Fruit fly (Drosophila melanogaster): ENCODE results near the gene TwdlK.

DNA sequence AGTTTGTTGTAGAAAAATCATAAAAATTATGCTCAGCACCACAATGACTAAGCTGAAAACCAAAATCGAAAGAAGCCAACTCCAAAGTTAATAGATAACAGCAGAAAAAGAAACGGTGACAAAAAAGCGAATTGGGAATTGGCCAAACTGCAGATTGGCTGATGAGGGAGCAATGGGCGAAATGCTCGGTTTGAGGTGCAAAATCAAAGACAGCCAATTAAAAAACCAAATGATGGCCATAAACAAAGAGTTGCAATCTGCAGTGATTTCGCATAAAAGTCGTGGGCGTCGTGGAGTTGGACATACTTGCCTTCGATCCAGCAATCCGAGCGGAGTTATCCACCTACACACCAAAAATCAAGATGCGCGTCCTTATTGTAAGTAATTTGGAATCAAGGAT, 4.9 kb upstream of the TwdlK start, which contains the start of gene TwdlH:
- TF ChIP-seq Hr39 (GFP tag; optimal IDR thresholded peaks at IDR 0.05): no peak
- TF ChIP-seq Gug (GFP tag; IDR thresholded peaks at IDR 0.05): no peak

Measured in whole organism, prepupa.